Worm (Caenorhabditis elegans) whole organism, L4 larva: Measurements from ENCODE around the gene F25B3.5.
A peak's percentile ranks its signal among the peaks of the same experiment; 100 is the strongest.

Source experiments
- F10B5.3 ChIP-seq: sonication (generic microtip); optimal IDR thresholded peaks from 2 replicates; lab custom pipeline; 2016; ENCODE audit warnings: mild to moderate bottlenecking, missing genetic modification characterization, missing compliant biosample characterization
- F37D6.2 ChIP-seq: sonication (generic microtip); optimal IDR thresholded peaks from 2 replicates; lab custom pipeline; 2016; ENCODE audit warnings: mild to moderate bottlenecking, missing genetic modification characterization, missing compliant biosample characterization
- F44E2.7 ChIP-seq: fragments of 200-800 bp; sonication (Bioruptor generic); IDR thresholded peaks from 2 replicates; pipeline ENCODE4 v2.1.2; 2022; ENCODE audit warnings: missing genetic modification characterization, missing compliant biosample characterization
- R02D3.7 ChIP-seq: fragments of 150-350 bp; sonication (generic microtip); optimal IDR thresholded peaks from 3 replicates; lab custom pipeline; 2014; ENCODE audit warnings: missing biosample characterization, missing genetic modification characterization
- Y5F2A.4 ChIP-seq: fragments of 200-800 bp; sonication (Bioruptor generic); optimal IDR thresholded peaks from 2 replicates; lab custom pipeline; 2018; ENCODE audit warnings: mild to moderate bottlenecking, missing genetic modification characterization, missing compliant biosample characterization
- Y75B8A.6 ChIP-seq: fragments of 200-800 bp; sonication (Bioruptor generic); IDR thresholded peaks from 2 replicates; pipeline ENCODE4 v1.3.6; 2022; ENCODE audit warnings: missing genetic modification reagents, missing genetic modification characterization, missing compliant biosample characterization
- ZK337.2 ChIP-seq: fragments of 200-800 bp; sonication (Bioruptor generic); IDR thresholded peaks from 2 replicates; pipeline ENCODE4 v1.3.6; 2022; ENCODE audit warnings: missing genetic modification reagents, missing genetic modification characterization, missing compliant biosample characterization
- ZK546.5 ChIP-seq, 2 experiments: sonication (generic microtip); optimal IDR thresholded peaks; 2 replicates each; lab custom pipeline; 2017; ENCODE audit warnings: missing biosample characterization in 2 of 2, missing genetic modification characterization in 2 of 2
- aha-1 ChIP-seq: fragments of 150-350 bp; peaks from one replicate; lab custom pipeline; 2014; ENCODE audit warnings: missing biosample characterization, missing genetic modification characterization
- ama-1 ChIP-seq: fragments of 150-350 bp; optimal IDR thresholded peaks from 2 replicates; lab custom pipeline; 2014; ENCODE audit warnings: inconsistent platforms, mixed read lengths
- ceh-20 ChIP-seq: fragments of 200-800 bp; sonication (Bioruptor generic); IDR thresholded peaks from 2 replicates; pipeline ENCODE4 v1.3.6; 2022; ENCODE audit warnings: missing genetic modification reagents, missing genetic modification characterization, missing compliant biosample characterization
- ceh-32 ChIP-seq: sonication (generic microtip); optimal IDR thresholded peaks from 2 replicates; lab custom pipeline; 2016; ENCODE audit warnings: mild to moderate bottlenecking, missing genetic modification characterization, missing compliant biosample characterization; ENCODE audit not compliant: poor library complexity
- ceh-62 ChIP-seq: sonication (generic microtip); optimal IDR thresholded peaks from 2 replicates; lab custom pipeline; 2017; ENCODE audit warnings: missing biosample characterization, missing genetic modification characterization
- ctbp-1 ChIP-seq: fragments of 200-800 bp; sonication (Bioruptor generic); IDR thresholded peaks from 2 replicates; pipeline ENCODE4 v1.3.6; 2022; ENCODE audit warnings: missing genetic modification reagents, missing genetic modification characterization, missing compliant biosample characterization
- daf-16 ChIP-seq, 3 experiments: sonication (generic microtip); optimal IDR thresholded peaks; 2 replicates each; lab custom pipeline; 2016 to 2017; ENCODE audit warnings: missing genetic modification characterization in 3 of 3, missing genetic modification reagents in 3 of 3, mild to moderate bottlenecking in 2 of 3, missing compliant biosample characterization in 2 of 3, missing biosample characterization in 1 of 3, moderate library complexity in 1 of 3
- daf-8 ChIP-seq: fragments of 200-800 bp; sonication (Bioruptor generic); IDR thresholded peaks from 2 replicates; pipeline ENCODE4 v1.3.6; 2022; ENCODE audit warnings: missing genetic modification characterization, missing compliant biosample characterization
- dmd-6 ChIP-seq: fragments of 200-800 bp; sonication (Bioruptor generic); IDR thresholded peaks from 2 replicates; pipeline ENCODE4 v1.3.6; 2022; ENCODE audit warnings: missing genetic modification reagents, missing genetic modification characterization, missing compliant biosample characterization
- dpl-1 ChIP-seq: fragments of 150-350 bp; optimal IDR thresholded peaks from 2 replicates; lab custom pipeline; 2014; ENCODE audit warnings: missing biosample characterization, missing genetic modification reagents, missing genetic modification characterization
- duxl-1 ChIP-seq: sonication (generic microtip); optimal IDR thresholded peaks from 2 replicates; lab custom pipeline; 2016; ENCODE audit warnings: mild to moderate bottlenecking, missing genetic modification characterization, moderate library complexity, missing compliant biosample characterization; ENCODE audit not compliant: poor library complexity
- egl-27 ChIP-seq: sonication (generic microtip); optimal IDR thresholded peaks from 3 replicates; lab custom pipeline; 2017; ENCODE audit warnings: missing biosample characterization, missing genetic modification reagents, missing genetic modification characterization
- egl-43 ChIP-seq: fragments of 200-800 bp; sonication (Bioruptor generic); IDR thresholded peaks from 2 replicates; pipeline ENCODE4 v1.3.6; 2022; ENCODE audit warnings: missing genetic modification reagents, missing genetic modification characterization, missing compliant biosample characterization
- fkh-10 ChIP-seq: fragments of 150-350 bp; optimal IDR thresholded peaks from 2 replicates; lab custom pipeline; 2014; ENCODE audit warnings: missing biosample characterization, missing genetic modification reagents, missing genetic modification characterization
- hif-1 ChIP-seq, 2 experiments: sonication (generic microtip); optimal IDR thresholded peaks; 2 replicates each; lab custom pipeline; 2016 to 2017; ENCODE audit warnings: missing compliant biosample characterization in 2 of 2, missing genetic modification characterization in 2 of 2, missing genetic modification reagents in 2 of 2, missing genotype in 2 of 2, mild to moderate bottlenecking in 1 of 2
- hlh-11 ChIP-seq: fragments of 200-800 bp; sonication (Bioruptor generic); optimal IDR thresholded peaks from 2 replicates; lab custom pipeline; 2018; ENCODE audit warnings: mild to moderate bottlenecking, missing genetic modification characterization, missing compliant biosample characterization
- hlh-30 ChIP-seq: sonication (generic microtip); optimal IDR thresholded peaks from 2 replicates; lab custom pipeline; 2017; ENCODE audit warnings: antibody characterized with exemption, mild to moderate bottlenecking, missing genetic modification characterization, missing compliant biosample characterization; ENCODE audit not compliant: insufficient read depth
- lin-15B ChIP-seq: fragments of 150-350 bp; sonication (generic microtip); optimal IDR thresholded peaks from 3 replicates; lab custom pipeline; 2014; ENCODE audit warnings: missing biosample characterization, missing genetic modification characterization
- lin-29 ChIP-seq: fragments of 200-800 bp; sonication (Bioruptor generic); IDR thresholded peaks from 2 replicates; pipeline ENCODE4 v1.3.6; 2022; ENCODE audit warnings: missing genetic modification reagents, missing genetic modification characterization, missing compliant biosample characterization
- lin-39 ChIP-seq: fragments of 150-350 bp; optimal IDR thresholded peaks from 2 replicates; lab custom pipeline; 2014; ENCODE audit warnings: missing biosample characterization, missing genetic modification reagents, missing genetic modification characterization
- lir-3 ChIP-seq: sonication (generic microtip); optimal IDR thresholded peaks from 2 replicates; lab custom pipeline; 2016; ENCODE audit warnings: mild to moderate bottlenecking, missing genetic modification characterization, missing compliant biosample characterization
- lsy-2 ChIP-seq, 2 experiments: fragments of 150-350 bp in 1 of 2; sonication (generic microtip) in 1 of 2; optimal IDR thresholded peaks; 2 replicates each; lab custom pipeline; 2014 to 2017; ENCODE audit warnings: missing biosample characterization in 2 of 2, missing genetic modification characterization in 2 of 2
- madf-5 ChIP-seq, 2 experiments: fragments of 200-800 bp; sonication (Bioruptor generic); IDR thresholded peaks; 2 replicates each; pipeline ENCODE4 v1.3.6; 2022; ENCODE audit warnings: missing compliant biosample characterization in 2 of 2, missing genetic modification characterization in 2 of 2
- mdl-1 ChIP-seq, 2 experiments: fragments of 150-350 bp in 1 of 2; sonication (generic microtip) in 1 of 2; optimal IDR thresholded peaks; 2 replicates each; lab custom pipeline; 2014 to 2017; ENCODE audit warnings: missing biosample characterization in 2 of 2, missing genetic modification characterization in 2 of 2
- mdt-29 ChIP-seq: fragments of 200-800 bp; sonication (Bioruptor generic); IDR thresholded peaks from 2 replicates; pipeline ENCODE4 v1.3.6; 2022; ENCODE audit warnings: missing genetic modification reagents, missing genetic modification characterization, missing compliant biosample characterization
- mep-1 ChIP-seq: fragments of 150-350 bp; sonication (generic microtip); optimal IDR thresholded peaks from 3 replicates; lab custom pipeline; 2014; ENCODE audit warnings: missing biosample characterization, missing genetic modification characterization
- mxl-3 ChIP-seq: fragments of 200-800 bp; sonication (Bioruptor generic); optimal IDR thresholded peaks from 2 replicates; lab custom pipeline; 2018; ENCODE audit warnings: mild to moderate bottlenecking, missing genetic modification characterization, missing compliant biosample characterization
- nhr-102 ChIP-seq: sonication (generic microtip); optimal IDR thresholded peaks from 2 replicates; lab custom pipeline; 2016; ENCODE audit warnings: mild to moderate bottlenecking, missing genetic modification characterization, moderate library complexity, missing compliant biosample characterization
- nhr-111 ChIP-seq: fragments of 200-800 bp; sonication (Bioruptor generic); optimal IDR thresholded peaks from 2 replicates; lab custom pipeline; 2018; ENCODE audit warnings: mild to moderate bottlenecking, missing genetic modification characterization, missing compliant biosample characterization
- nhr-237 ChIP-seq: sonication (generic microtip); optimal IDR thresholded peaks from 2 replicates; lab custom pipeline; 2017; ENCODE audit warnings: missing biosample characterization, missing genetic modification characterization
- nhr-25 ChIP-seq: sonication (generic microtip); optimal IDR thresholded peaks from 2 replicates; lab custom pipeline; 2017; ENCODE audit warnings: missing genetic modification characterization, mild to moderate bottlenecking, missing compliant biosample characterization, antibody characterized with exemption, moderate library complexity, borderline replicate concordance; ENCODE audit not compliant: insufficient read depth
- nhr-28 ChIP-seq: fragments of 150-350 bp; optimal IDR thresholded peaks from 2 replicates; lab custom pipeline; 2014; ENCODE audit warnings: missing biosample characterization, missing genetic modification characterization
- nhr-6 ChIP-seq: fragments of 150-350 bp; optimal IDR thresholded peaks from 2 replicates; lab custom pipeline; 2014; ENCODE audit warnings: missing biosample characterization, missing genetic modification characterization
- nhr-76 ChIP-seq: fragments of 150-350 bp; optimal IDR thresholded peaks from 2 replicates; lab custom pipeline; 2014; ENCODE audit warnings: missing biosample characterization, missing genetic modification characterization
- nhr-77 ChIP-seq: fragments of 150-350 bp; optimal IDR thresholded peaks from 2 replicates; lab custom pipeline; 2014; ENCODE audit warnings: missing biosample characterization, missing genetic modification characterization
- php-3 ChIP-seq: fragments of 200-800 bp; sonication (Bioruptor generic); IDR thresholded peaks from 2 replicates; pipeline ENCODE4 v1.3.6; 2022; ENCODE audit warnings: missing genetic modification reagents, missing genetic modification characterization, missing compliant biosample characterization
- spr-1 ChIP-seq: sonication (generic microtip); optimal IDR thresholded peaks from 2 replicates; lab custom pipeline; 2016; ENCODE audit warnings: mild to moderate bottlenecking, missing genetic modification characterization, missing compliant biosample characterization
- spr-3 ChIP-seq: fragments of 200-800 bp; sonication (Bioruptor generic); optimal IDR thresholded peaks from 2 replicates; lab custom pipeline; 2018; ENCODE audit warnings: mild to moderate bottlenecking, missing genetic modification characterization, missing compliant biosample characterization
- tag-97 ChIP-seq: fragments of 200-800 bp; sonication (Bioruptor generic); IDR thresholded peaks from 2 replicates; pipeline ENCODE4 v1.3.6; 2022; ENCODE audit warnings: missing genetic modification characterization, missing compliant biosample characterization
- unc-39 ChIP-seq: sonication (generic microtip); optimal IDR thresholded peaks from 2 replicates; lab custom pipeline; 2017; ENCODE audit warnings: missing biosample characterization, missing genetic modification characterization
- unc-62 ChIP-seq, 3 experiments: fragments of 150-350 bp in 1 of 3; sonication (generic microtip); optimal IDR thresholded peaks in 2 of 3; peaks in 1 of 3; 1 replicate in 1 of 3; 2 replicates in 2 of 3; lab custom pipeline; 2014 to 2017; ENCODE audit warnings: missing biosample characterization in 3 of 3, missing genetic modification characterization in 3 of 3, missing genetic modification reagents in 3 of 3, missing genotype in 1 of 3
- zag-1 ChIP-seq: fragments of 150-350 bp; optimal IDR thresholded peaks from 2 replicates; lab custom pipeline; 2014; ENCODE audit warnings: missing biosample characterization, missing genetic modification characterization
- zip-2 ChIP-seq: fragments of 150-350 bp; optimal IDR thresholded peaks from 2 replicates; lab custom pipeline; 2014; ENCODE audit warnings: missing biosample characterization, missing genetic modification characterization
- ztf-11 ChIP-seq: fragments of 150-350 bp; optimal IDR thresholded peaks from 2 replicates; lab custom pipeline; 2014; ENCODE audit warnings: missing biosample characterization, missing genetic modification characterization

Gene F25B3.5

DNA sequence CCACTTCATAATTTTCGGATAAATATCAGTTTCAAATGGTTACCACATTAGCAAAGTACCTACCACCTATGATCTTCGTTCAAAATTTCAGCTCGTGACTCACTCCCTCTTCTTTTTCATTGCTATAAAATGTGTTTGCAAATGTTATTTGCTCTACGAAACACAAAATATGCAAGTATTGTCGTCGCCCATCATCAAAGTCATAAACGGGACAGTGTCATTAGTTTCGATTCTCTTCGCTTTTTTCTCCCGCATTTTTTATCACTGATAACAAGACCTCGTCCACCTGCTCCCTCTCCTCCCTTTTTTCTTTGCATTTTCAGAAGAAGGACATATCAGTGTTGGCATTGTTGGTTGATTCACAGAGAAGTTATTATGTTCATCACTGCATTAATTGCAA is 43.6 kb downstream of the F25B3.5 start, which contains the start of gene C50F4.1:
Gene C50F4.1 (plus strand): TSS at position 324 of the 400 bp plus-strand sequence.
- TF ChIP-seq ceh-20 (GFP tag; lab: Robert Waterston, UW) (no peak), nhr-102 (tag; lab: Kevin White, UChicago) (no peak), hlh-11 (tag; lab: Kevin White, UChicago) (peak; percentile 69), spr-1 (no peak), php-3 (peak; percentile 86), zag-1 (no peak), lin-29 (GFP tag; lab: Robert Waterston, UW) (no peak), nhr-77 (peak; percentile 51), mdt-29 (GFP tag; lab: Robert Waterston, UW) (no peak), ZK337.2 (GFP tag; lab: Robert Waterston, UW) (no peak), zip-2 (tag; lab: Kevin White, UChicago) (no peak), mdl-1 (tag; optimal IDR thresholded peaks at IDR 0.05; lab: Kevin White, UChicago) (no peak), egl-27 (tag; lab: Kevin White, UChicago) (no peak), nhr-237 (tag; lab: Kevin White, UChicago) (no peak), ama-1 (lab: Kevin White, UChicago) (no peak), ztf-11 (tag; lab: Kevin White, UChicago) (no peak), daf-8 (GFP tag; lab: Robert Waterston, UW) (no peak), nhr-6 (tag; lab: Kevin White, UChicago) (no peak), nhr-111 (GFP tag; lab: Kevin White, UChicago) (no peak), unc-62 (GFP tag; optimal IDR thresholded peaks at IDR 0.05 in 1 of 2; lab: Kevin White, UChicago) (peak in 1 of 2 experiments; percentile 88), unc-62 (tag; optimal IDR thresholded peaks at IDR 0.05; lab: Kevin White, UChicago) (no peak), dmd-6 (GFP tag; lab: Robert Waterston, UW) (peak; percentile 83), lin-15B (tag; lab: Kevin White, UChicago) (no peak), ZK546.5 (tag; optimal IDR thresholded peaks at IDR 0.05; lab: Kevin White, UChicago) (no peak), nhr-76 (tag; lab: Kevin White, UChicago) (no peak), egl-43 (GFP tag; lab: Robert Waterston, UW) (no peak), nhr-25 (tag; lab: Kevin White, UChicago) (no peak), lin-39 (tag; lab: Kevin White, UChicago) (no peak), F44E2.7 (GFP tag; lab: Robert Waterston, UW) (no peak), hif-1 (tag; optimal IDR thresholded peaks at IDR 0.05; lab: Kevin White, UChicago) (no peak), lsy-2 (tag; optimal IDR thresholded peaks at IDR 0.05; lab: Kevin White, UChicago) (no peak), aha-1 (tag; lab: Kevin White, UChicago) (no peak), nhr-28 (tag; lab: Kevin White, UChicago) (peak; percentile 82), fkh-10 (no peak), tag-97 (GFP tag; lab: Robert Waterston, UW) (no peak), ctbp-1 (GFP tag; lab: Robert Waterston, UW) (no peak), dpl-1 (GFP tag; lab: Kevin White, UChicago) (no peak), ceh-32 (tag; lab: Kevin White, UChicago) (no peak), madf-5 (GFP tag; IDR thresholded peaks at IDR 0.05; lab: Robert Waterston, UW) (no peak), spr-3 (GFP tag; lab: Kevin White, UChicago) (no peak), unc-39 (tag; lab: Kevin White, UChicago) (no peak), Y75B8A.6 (GFP tag; lab: Robert Waterston, UW) (no peak), mep-1 (tag; lab: Kevin White, UChicago) (no peak), duxl-1 (tag; lab: Kevin White, UChicago) (no peak), R02D3.7 (tag; lab: Kevin White, UChicago) (no peak), ceh-62 (tag; lab: Kevin White, UChicago) (no peak), lir-3 (no peak), daf-16 (GFP tag; optimal IDR thresholded peaks at IDR 0.05; lab: Kevin White, UChicago) (no peak), daf-16 (tag; optimal IDR thresholded peaks at IDR 0.05; lab: Kevin White, UChicago) (peak; percentile 49), F37D6.2 (no peak), mxl-3 (GFP tag; lab: Kevin White, UChicago) (peak; percentile 51), hlh-30 (tag; lab: Kevin White, UChicago) (peak; percentile 45), Y5F2A.4 (GFP tag; lab: Kevin White, UChicago) (no peak), F10B5.3 (no peak)
